Worm (Caenorhabditis elegans): ENCODE data around the gene yju-2.

ce11 chrIII:7230841-7231240 lies 46.7 kb downstream of the yju-2 start, which contains the start of gene R151.10:
- no peak for TF ChIP-seq unc-30 (tag; optimal IDR thresholded peaks at IDR 0.05)
- TF ChIP-seq ceh-82 (tag; optimal IDR thresholded peaks at IDR 0.05): no peak
- no peak for TF ChIP-seq dpl-1 (GFP tag; optimal IDR thresholded peaks at IDR 0.05)
- TF ChIP-seq zag-1 (tag; optimal IDR thresholded peaks at IDR 0.05): no peak
- no peak for TF ChIP-seq nhr-76 (tag; optimal IDR thresholded peaks at IDR 0.05)
- TF ChIP-seq ama-1 (optimal IDR thresholded peaks at IDR 0.05): no peak
- no peak for TF ChIP-seq nhr-90 (tag; optimal IDR thresholded peaks at IDR 0.05; ENCODE audit: poor library complexity)
- no peak for TF ChIP-seq lin-35 (GFP tag; optimal IDR thresholded peaks at IDR 0.05)
